Worm (Caenorhabditis elegans) whole organism, L3 larva: ENCODE results near the gene Y44F5A.1.

Experiments used
- R02D3.7 ChIP-seq: fragments of 150-350 bp; optimal IDR thresholded peaks from 2 replicates; lab custom pipeline; 2014; ENCODE audit warnings: missing biosample characterization, missing genetic modification characterization
- ZK546.5 ChIP-seq: sonication (generic microtip); optimal IDR thresholded peaks from 2 replicates; lab custom pipeline; 2017; ENCODE audit warnings: missing biosample characterization, missing genetic modification characterization
- aly-2 ChIP-seq: fragments of 150-350 bp; optimal IDR thresholded peaks from 2 replicates; lab custom pipeline; 2014; ENCODE audit warnings: missing biosample characterization, missing genetic modification characterization
- ama-1 ChIP-seq: fragments of 150-350 bp; optimal IDR thresholded peaks from 2 replicates; lab custom pipeline; 2018
- ceh-16 ChIP-seq: sonication (generic microtip); optimal IDR thresholded peaks from 2 replicates; lab custom pipeline; 2017; ENCODE audit warnings: missing biosample characterization, missing genetic modification characterization
- ceh-28 ChIP-seq: fragments of 150-350 bp; optimal IDR thresholded peaks from 2 replicates; lab custom pipeline; 2014; ENCODE audit warnings: missing biosample characterization, missing genetic modification reagents, missing genetic modification characterization
- ceh-82 ChIP-seq: fragments of 150-350 bp; optimal IDR thresholded peaks from 2 replicates; lab custom pipeline; 2014; ENCODE audit warnings: missing biosample characterization, missing genetic modification characterization
- daf-12 ChIP-seq: fragments of 150-350 bp; optimal IDR thresholded peaks from 2 replicates; lab custom pipeline; 2014; ENCODE audit warnings: missing biosample characterization, missing genetic modification reagents, missing genetic modification characterization
- egl-27 ChIP-seq: sonication (generic microtip); optimal IDR thresholded peaks from 4 replicates; lab custom pipeline; 2017; ENCODE audit warnings: missing biosample characterization, missing genetic modification reagents, missing genetic modification characterization
- egl-5 ChIP-seq: fragments of 150-350 bp; optimal IDR thresholded peaks from 2 replicates; lab custom pipeline; 2017; ENCODE audit warnings: missing biosample characterization, missing genetic modification reagents, missing genetic modification characterization, inconsistent platforms
- elt-1 ChIP-seq: fragments of 150-350 bp; optimal IDR thresholded peaks from 2 replicates; lab custom pipeline; 2014; ENCODE audit warnings: missing biosample characterization, missing genetic modification characterization
- elt-3 ChIP-seq, 3 experiments: fragments of 150-350 bp in 1 of 3; sonication (generic microtip) in 2 of 3; optimal IDR thresholded peaks; 2 replicates in 2 of 3; 4 replicates in 1 of 3; lab custom pipeline; 2014 to 2017; ENCODE audit warnings: missing biosample characterization in 3 of 3, missing genetic modification characterization in 3 of 3
- eor-1 ChIP-seq, 2 experiments: fragments of 150-350 bp; optimal IDR thresholded peaks; 2 replicates each; lab custom pipeline; 2014 to 2018; ENCODE audit warnings: missing biosample characterization in 2 of 2, missing genetic modification characterization in 2 of 2
- fkh-10 ChIP-seq: sonication (generic microtip); optimal IDR thresholded peaks from 2 replicates; lab custom pipeline; 2017; ENCODE audit warnings: missing biosample characterization, missing genetic modification reagents, missing genetic modification characterization
- fkh-2 ChIP-seq: fragments of 150-350 bp; optimal IDR thresholded peaks from 2 replicates; lab custom pipeline; 2014; ENCODE audit warnings: missing biosample characterization, missing genetic modification reagents, missing genetic modification characterization
- fos-1 ChIP-seq: fragments of 150-350 bp; optimal IDR thresholded peaks from 2 replicates; lab custom pipeline; 2014; ENCODE audit warnings: missing biosample characterization, missing genetic modification characterization
- hmg-11 ChIP-seq: sonication (generic microtip); optimal IDR thresholded peaks from 2 replicates; lab custom pipeline; 2016; ENCODE audit warnings: missing genetic modification characterization, missing compliant biosample characterization
- lin-15B ChIP-seq: fragments of 150-350 bp; optimal IDR thresholded peaks from 2 replicates; lab custom pipeline; 2014; ENCODE audit warnings: missing biosample characterization, missing genetic modification characterization
- lin-39 ChIP-seq: fragments of 150-350 bp; optimal IDR thresholded peaks from 2 replicates; lab custom pipeline; 2018; ENCODE audit warnings: missing biosample characterization, missing genetic modification reagents, missing genetic modification characterization
- lsy-12 ChIP-seq: sonication (generic microtip); optimal IDR thresholded peaks from 2 replicates; lab custom pipeline; 2016; ENCODE audit warnings: mild to moderate bottlenecking, missing genetic modification characterization, missing compliant biosample characterization
- mdl-1 ChIP-seq: fragments of 150-350 bp; optimal IDR thresholded peaks from 2 replicates; lab custom pipeline; 2014; ENCODE audit warnings: missing biosample characterization, missing genetic modification characterization
- mml-1 ChIP-seq: fragments of 150-350 bp; sonication (generic microtip); optimal IDR thresholded peaks from 3 replicates; lab custom pipeline; 2014; ENCODE audit warnings: missing biosample characterization, missing genetic modification characterization
- nfya-1 ChIP-seq: sonication (generic microtip); optimal IDR thresholded peaks from 2 replicates; lab custom pipeline; 2017; ENCODE audit warnings: missing genetic modification characterization, mild to moderate bottlenecking, missing compliant biosample characterization, antibody characterized with exemption, moderate library complexity; ENCODE audit not compliant: insufficient read depth
- nhr-11 ChIP-seq: fragments of 150-350 bp; optimal IDR thresholded peaks from 2 replicates; lab custom pipeline; 2014; ENCODE audit warnings: missing biosample characterization, missing genetic modification characterization
- nhr-12 ChIP-seq: fragments of 150-350 bp; optimal IDR thresholded peaks from 2 replicates; lab custom pipeline; 2014; ENCODE audit warnings: missing biosample characterization, missing genetic modification characterization
- nhr-23 ChIP-seq: fragments of 150-350 bp; optimal IDR thresholded peaks from 2 replicates; lab custom pipeline; 2014; ENCODE audit warnings: missing biosample characterization, missing genetic modification reagents, missing genetic modification characterization
- nhr-237 ChIP-seq: fragments of 150-350 bp; optimal IDR thresholded peaks from 2 replicates; lab custom pipeline; 2014; ENCODE audit warnings: missing biosample characterization, missing genetic modification characterization
- nhr-25 ChIP-seq: sonication (generic microtip); optimal IDR thresholded peaks from 2 replicates; lab custom pipeline; 2017; ENCODE audit warnings: missing biosample characterization, missing genetic modification characterization
- nhr-28 ChIP-seq: fragments of 150-350 bp; optimal IDR thresholded peaks from 2 replicates; lab custom pipeline; 2014; ENCODE audit warnings: missing biosample characterization, missing genetic modification characterization
- nhr-43 ChIP-seq: sonication (generic microtip); optimal IDR thresholded peaks from 2 replicates; lab custom pipeline; 2016; ENCODE audit warnings: mild to moderate bottlenecking, missing genetic modification characterization, missing compliant biosample characterization; ENCODE audit not compliant: poor library complexity, severe bottlenecking
- nhr-67 ChIP-seq: fragments of 150-350 bp; optimal IDR thresholded peaks from 2 replicates; lab custom pipeline; 2014; ENCODE audit warnings: missing biosample characterization, missing genetic modification characterization
- nhr-76 ChIP-seq: fragments of 150-350 bp; sonication (generic microtip); optimal IDR thresholded peaks from 5 replicates; lab custom pipeline; 2014; ENCODE audit warnings: missing biosample characterization, missing genetic modification characterization
- nhr-77 ChIP-seq: fragments of 150-350 bp; optimal IDR thresholded peaks from 2 replicates; lab custom pipeline; 2014; ENCODE audit warnings: missing biosample characterization, missing genetic modification characterization
- pha-4 ChIP-seq: fragments of 150-350 bp; optimal IDR thresholded peaks from 2 replicates; lab custom pipeline; 2014; ENCODE audit warnings: missing biosample characterization, missing genetic modification reagents, missing genetic modification characterization
- pqm-1 ChIP-seq: fragments of 150-350 bp; optimal IDR thresholded peaks from 2 replicates; lab custom pipeline; 2017; ENCODE audit warnings: missing biosample characterization, missing genetic modification characterization, inconsistent platforms
- sea-2 ChIP-seq: fragments of 150-350 bp; sonication (generic microtip); optimal IDR thresholded peaks from 4 replicates; lab custom pipeline; 2014; ENCODE audit warnings: missing biosample characterization, missing genetic modification reagents, missing genetic modification characterization
- skn-1 ChIP-seq: fragments of 150-350 bp; optimal IDR thresholded peaks from 2 replicates; lab custom pipeline; 2014; ENCODE audit warnings: missing biosample characterization, missing genetic modification characterization
- snpc-4 ChIP-seq: fragments of 150-350 bp; optimal IDR thresholded peaks from 2 replicates; lab custom pipeline; 2014; ENCODE audit warnings: missing biosample characterization, missing genetic modification characterization
- unc-39 ChIP-seq: sonication (generic microtip); optimal IDR thresholded peaks from 4 replicates; lab custom pipeline; 2017; ENCODE audit warnings: missing biosample characterization, missing genetic modification characterization
- unc-62 ChIP-seq: fragments of 150-350 bp; sonication (generic microtip); optimal IDR thresholded peaks from 4 replicates; lab custom pipeline; 2014; ENCODE audit warnings: missing biosample characterization, missing genetic modification reagents, missing genetic modification characterization
- zag-1 ChIP-seq: fragments of 150-350 bp; optimal IDR thresholded peaks from 2 replicates; lab custom pipeline; 2014; ENCODE audit warnings: missing biosample characterization, missing genetic modification characterization
- ztf-11 ChIP-seq: fragments of 150-350 bp; optimal IDR thresholded peaks from 2 replicates; lab custom pipeline; 2014; ENCODE audit warnings: missing biosample characterization, missing genetic modification characterization
- ztf-4 ChIP-seq: fragments of 150-350 bp; optimal IDR thresholded peaks from 2 replicates; lab custom pipeline; 2014; ENCODE audit warnings: missing biosample characterization, missing genetic modification characterization

Gene Y44F5A.1

ce11 chrIII:4280215-4281173 lies 33.0 kb upstream of the Y44F5A.1 start, which contains the start of gene sup-26:
TSS of gene sup-26 (minus strand) at chrIII:4280224.
- TF ChIP-seq nhr-76 (tag; lab: Kevin White, UChicago) = no peak
- TF ChIP-seq fkh-10 (GFP tag; lab: Kevin White, UChicago) = no peak
- TF ChIP-seq fkh-2 (tag; lab: Kevin White, UChicago) = no peak
- no peak for TF ChIP-seq lsy-12 (tag; lab: Kevin White, UChicago)
- no peak for TF ChIP-seq nhr-12 (tag; lab: Kevin White, UChicago)
- TF ChIP-seq ceh-82 (tag; lab: Kevin White, UChicago) = no peak
- no peak for TF ChIP-seq hmg-11 (tag; lab: Kevin White, UChicago)
- peak in 1 of 3 experiments; percentile 45 for TF ChIP-seq elt-3 (tag; optimal IDR thresholded peaks at IDR 0.05; lab: Kevin White, UChicago)
- TF ChIP-seq nhr-23 (tag; lab: Kevin White, UChicago) = peak; percentile 44
- no peak for TF ChIP-seq egl-27
- peak; percentile 2 for TF ChIP-seq mdl-1 (tag; lab: Kevin White, UChicago)
- TF ChIP-seq pha-4 = peak; percentile 38
- TF ChIP-seq ceh-28 (tag; lab: Kevin White, UChicago) = no peak
- TF ChIP-seq ztf-4 (tag; lab: Kevin White, UChicago) = no peak
- no peak for TF ChIP-seq snpc-4 (tag; lab: Kevin White, UChicago)
- no peak for TF ChIP-seq pqm-1
- no peak for TF ChIP-seq ztf-11 (tag; lab: Kevin White, UChicago)
- no peak for TF ChIP-seq nfya-1 (tag; lab: Kevin White, UChicago)
- TF ChIP-seq nhr-25 (tag; lab: Kevin White, UChicago) = peak; percentile 41
- no peak for TF ChIP-seq lin-15B
- no peak for TF ChIP-seq fos-1 (tag; lab: Kevin White, UChicago)
- no peak for TF ChIP-seq unc-62 (GFP tag; lab: Kevin White, UChicago)
- peak; percentile 7 for TF ChIP-seq ama-1
- no peak for TF ChIP-seq elt-1
- no peak for TF ChIP-seq nhr-77 (tag; lab: Kevin White, UChicago)
- no peak for TF ChIP-seq R02D3.7
- no peak for TF ChIP-seq ZK546.5 (tag; lab: Kevin White, UChicago)
- TF ChIP-seq nhr-237 (tag; lab: Kevin White, UChicago) = no peak
- TF ChIP-seq unc-39 = no peak
- TF ChIP-seq zag-1 (tag; lab: Kevin White, UChicago) = no peak
- TF ChIP-seq eor-1 (tag; optimal IDR thresholded peaks at IDR 0.05; lab: Kevin White, UChicago) = no peak
- no peak for TF ChIP-seq ceh-16 (tag; lab: Kevin White, UChicago)
- no peak for TF ChIP-seq nhr-43
- TF ChIP-seq mml-1 (tag; lab: Kevin White, UChicago) = no peak
- no peak for TF ChIP-seq nhr-28 (tag; lab: Kevin White, UChicago)
- TF ChIP-seq aly-2 = no peak
- no peak for TF ChIP-seq daf-12 (tag; lab: Kevin White, UChicago)
- no peak for TF ChIP-seq skn-1 (tag; lab: Kevin White, UChicago)
- TF ChIP-seq nhr-11 (tag; lab: Kevin White, UChicago) = no peak
- peak; percentile 23 for TF ChIP-seq lin-39 (tag; lab: Kevin White, UChicago)
- TF ChIP-seq sea-2 (GFP tag; lab: Kevin White, UChicago) = no peak
- no peak for TF ChIP-seq nhr-67 (tag; lab: Kevin White, UChicago)

DNA sequence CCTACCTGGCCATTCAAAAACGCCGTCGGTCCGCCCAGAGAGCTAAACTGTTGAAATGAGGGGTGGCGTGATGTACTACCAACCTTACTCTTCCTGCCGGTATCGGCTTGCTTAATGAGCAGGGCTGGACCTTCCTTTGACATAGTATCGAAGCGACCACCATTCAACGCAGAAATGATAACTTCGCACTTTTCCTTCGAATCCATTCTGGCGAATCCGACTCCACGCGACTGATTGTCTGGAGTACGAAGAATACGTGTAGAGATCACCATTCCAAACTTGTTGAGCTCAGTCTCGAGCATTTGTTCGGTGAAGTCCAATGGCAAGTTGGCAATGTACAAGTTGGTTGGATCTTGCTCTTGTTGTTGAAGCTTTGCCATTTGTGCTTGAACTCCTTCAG lies 30.7 kb upstream of the Y44F5A.1 start:
- TF ChIP-seq ceh-16 (tag; lab: Kevin White, UChicago) = no peak
- TF ChIP-seq nhr-76 (tag; lab: Kevin White, UChicago) = no peak
- TF ChIP-seq mml-1 (tag; lab: Kevin White, UChicago) = no peak
- TF ChIP-seq egl-27 = no peak
- no peak for TF ChIP-seq nhr-237 (tag; lab: Kevin White, UChicago)
- TF ChIP-seq ztf-4 (tag; lab: Kevin White, UChicago) = no peak
- no peak for TF ChIP-seq egl-5 (tag; lab: Kevin White, UChicago)
- no peak for TF ChIP-seq ztf-11 (tag; lab: Kevin White, UChicago)
- TF ChIP-seq nhr-67 (tag; lab: Kevin White, UChicago) = no peak
- TF ChIP-seq snpc-4 (tag; lab: Kevin White, UChicago) = no peak
- TF ChIP-seq fkh-2 (tag; lab: Kevin White, UChicago) = no peak
- no peak for TF ChIP-seq unc-62 (GFP tag; lab: Kevin White, UChicago)
- TF ChIP-seq lin-39 (tag; lab: Kevin White, UChicago) = no peak
- TF ChIP-seq nhr-43 = no peak
- no peak for TF ChIP-seq nhr-25 (tag; lab: Kevin White, UChicago)
- TF ChIP-seq nhr-11 (tag; lab: Kevin White, UChicago) = no peak
- no peak for TF ChIP-seq pqm-1
- TF ChIP-seq elt-1 = no peak
